Fruit fly (Drosophila melanogaster) whole organism, wandering third instar larva: ENCODE data around the gene THADA.
"Not testable (repeated sequence)": the region's sequence is repeated elsewhere in the genome, so short reads cannot be mapped to it uniquely, and the experiment has no call there.

ENCODE experiments used
- Abd-B ChIP-seq: fragments of >200 bp; optimal IDR thresholded peaks from 2 replicates; lab custom pipeline; 2017; ENCODE audit warnings: missing biosample characterization, missing genetic modification characterization
- CG32264 ChIP-seq: fragments of 200-800 bp; sonication (Bioruptor generic); optimal IDR thresholded peaks from 2 replicates; lab custom pipeline; 2016; ENCODE audit warnings: missing biosample characterization, missing genetic modification characterization
- CG9705 ChIP-seq: fragments of 200-800 bp; sonication (Bioruptor generic); optimal IDR thresholded peaks from 2 replicates; lab custom pipeline; 2018; ENCODE audit warnings: missing biosample characterization, mild to moderate bottlenecking, missing genetic modification characterization
- CrebA ChIP-seq: fragments of 200-800 bp; sonication (Bioruptor generic); optimal IDR thresholded peaks from 2 replicates; lab custom pipeline; 2016; ENCODE audit warnings: missing biosample characterization, mild to moderate bottlenecking, missing genetic modification characterization, borderline replicate concordance
- Dfd ChIP-seq: fragments of >200 bp; optimal IDR thresholded peaks from 2 replicates; lab custom pipeline; 2017; ENCODE audit warnings: missing biosample characterization, missing genetic modification characterization
- Dif ChIP-seq: fragments of 200-275, 200-300 bp; sonication (Bioruptor generic); optimal IDR thresholded peaks from 2 replicates; lab custom pipeline; 2018; ENCODE audit warnings: missing biosample characterization, missing genetic modification characterization; ENCODE audit not compliant: partially characterized antibody
- GATAd ChIP-seq: sonication (Bioruptor generic); optimal IDR thresholded peaks from 2 replicates; lab custom pipeline; 2016; ENCODE audit warnings: missing biosample characterization, missing genetic modification characterization
- HLH106 ChIP-seq: fragments of 200-800 bp; optimal IDR thresholded peaks from 3 replicates; lab custom pipeline; 2019; ENCODE audit warnings: missing biosample characterization, mild to moderate bottlenecking, missing genetic modification characterization, moderate library complexity
- Hnf4 ChIP-seq: fragments of 200-800 bp; sonication (Bioruptor generic); optimal IDR thresholded peaks from 2 replicates; lab custom pipeline; 2016; ENCODE audit warnings: missing biosample characterization, mild to moderate bottlenecking, missing genetic modification characterization
- Hr78 ChIP-seq: fragments of >200 bp; optimal IDR thresholded peaks from 2 replicates; lab custom pipeline; 2017; ENCODE audit warnings: missing biosample characterization, missing genetic modification characterization
- Hr83 ChIP-seq: fragments of 200-300 bp; sonication (Bioruptor generic); optimal IDR thresholded peaks from 2 replicates; lab custom pipeline; 2016; ENCODE audit warnings: missing biosample characterization, mild to moderate bottlenecking, missing genetic modification characterization, moderate library complexity; ENCODE audit not compliant: poor library complexity, severe bottlenecking
- Jra ChIP-seq: sonication (Bioruptor generic); optimal IDR thresholded peaks from 2 replicates; lab custom pipeline; 2016; ENCODE audit warnings: missing biosample characterization, missing genetic modification characterization
- Mio ChIP-seq: sonication (Bioruptor generic); optimal IDR thresholded peaks from 2 replicates; lab custom pipeline; 2016; ENCODE audit warnings: missing biosample characterization, missing genetic modification characterization
- Myc ChIP-seq: fragments of >200 bp; optimal IDR thresholded peaks from 2 replicates; lab custom pipeline; 2017
- N ChIP-seq: fragments of >200 bp; optimal IDR thresholded peaks from 2 replicates; lab custom pipeline; 2018; ENCODE audit warnings: missing biosample characterization, missing external identifiers, missing genetic modification characterization
- OdsH ChIP-seq: fragments of 200-800 bp; sonication (Bioruptor generic); optimal IDR thresholded peaks from 2 replicates; lab custom pipeline; 2016; ENCODE audit warnings: missing biosample characterization, mild to moderate bottlenecking, missing genetic modification characterization
- Rel ChIP-seq, 2 experiments: fragments of 200-800 bp; sonication (Bioruptor generic) in 1 of 2; optimal IDR thresholded peaks; 2 replicates in 1 of 2; 3 replicates in 1 of 2; lab custom pipeline; 2016 to 2019; ENCODE audit warnings: mild to moderate bottlenecking in 2 of 2, missing biosample characterization in 2 of 2, missing genetic modification characterization in 2 of 2, moderate library complexity in 1 of 2
- Sp1 ChIP-seq: fragments of 200-800 bp; sonication (Bioruptor generic); optimal IDR thresholded peaks from 3 replicates; lab custom pipeline; 2019; ENCODE audit warnings: missing biosample characterization, mild to moderate bottlenecking, missing genetic modification characterization, moderate library complexity
- br ChIP-seq: fragments of 200-800 bp; sonication (Bioruptor generic); optimal IDR thresholded peaks from 2 replicates; lab custom pipeline; 2016; ENCODE audit warnings: missing biosample characterization, missing genetic modification characterization
- brk ChIP-seq: fragments of 200-800 bp; sonication (Bioruptor generic); optimal IDR thresholded peaks from 2 replicates; lab custom pipeline; 2016; ENCODE audit warnings: missing biosample characterization, mild to moderate bottlenecking, missing genetic modification characterization
- dl ChIP-seq, 2 experiments: fragments of 175-275, 200-275 bp in 1 of 2; fragments of 200-275 bp in 1 of 2; sonication (Bioruptor generic); optimal IDR thresholded peaks; lab custom pipeline; 2018; ENCODE audit warnings: mild to moderate bottlenecking in 2 of 2, missing biosample characterization in 2 of 2, missing genetic modification characterization in 2 of 2, moderate library complexity in 2 of 2; ENCODE audit not compliant: partially characterized antibody in 2 of 2, insufficient read depth in 1 of 2
- dmrt93B ChIP-seq: fragments of 200-800 bp; sonication (Bioruptor generic); optimal IDR thresholded peaks from 2 replicates; lab custom pipeline; 2018; ENCODE audit warnings: missing biosample characterization, mild to moderate bottlenecking, missing genetic modification characterization
- dsf ChIP-seq: sonication (Bioruptor generic); optimal IDR thresholded peaks from 2 replicates; lab custom pipeline; 2016; ENCODE audit warnings: missing biosample characterization, missing genetic modification characterization, borderline replicate concordance
- ey ChIP-seq: fragments of 200-800 bp; sonication (Bioruptor generic); optimal IDR thresholded peaks from 2 replicates; lab custom pipeline; 2016; ENCODE audit warnings: missing biosample characterization, missing genetic modification characterization
- foxo ChIP-seq, 2 experiments: fragments of 200-800 bp; sonication (Bioruptor generic); optimal IDR thresholded peaks; 2 replicates in 1 of 2; 3 replicates in 1 of 2; lab custom pipeline; 2016 to 2017; ENCODE audit warnings: missing biosample characterization in 2 of 2, missing genetic modification characterization in 2 of 2
- fru ChIP-seq: fragments of 200-800 bp; sonication (Bioruptor generic); optimal IDR thresholded peaks from 3 replicates; lab custom pipeline; 2016; ENCODE audit warnings: missing biosample characterization, mild to moderate bottlenecking, missing genetic modification characterization
- h ChIP-seq: fragments of 200-800 bp; sonication (Bioruptor generic); optimal IDR thresholded peaks from 3 replicates; lab custom pipeline; 2016; ENCODE audit warnings: missing biosample characterization, mild to moderate bottlenecking, missing genetic modification characterization
- jim ChIP-seq: fragments of 175-275, 200-325 bp; sonication (Bioruptor generic); optimal IDR thresholded peaks from 2 replicates; lab custom pipeline; 2016; ENCODE audit warnings: missing biosample characterization, mild to moderate bottlenecking, missing genetic modification characterization
- lola ChIP-seq: fragments of >200 bp; optimal IDR thresholded peaks from 2 replicates; lab custom pipeline; 2017; ENCODE audit warnings: missing biosample characterization, missing genetic modification characterization
- pan ChIP-seq: fragments of >200 bp; optimal IDR thresholded peaks from 2 replicates; lab custom pipeline; 2017
- psq ChIP-seq: fragments of 200-800 bp; sonication (Bioruptor generic); optimal IDR thresholded peaks from 3 replicates; lab custom pipeline; 2017; ENCODE audit warnings: missing biosample characterization, mild to moderate bottlenecking, missing genetic modification characterization, moderate library complexity
- sage ChIP-seq: fragments of 200-800 bp; sonication (Bioruptor generic); optimal IDR thresholded peaks from 2 replicates; lab custom pipeline; 2016; ENCODE audit warnings: missing biosample characterization, mild to moderate bottlenecking, missing genetic modification characterization
- sv ChIP-seq: fragments of 200-800 bp; sonication (Bioruptor generic); optimal IDR thresholded peaks from 3 replicates; lab custom pipeline; 2016; ENCODE audit warnings: missing biosample characterization, missing genetic modification characterization
- tai ChIP-seq: sonication (Bioruptor generic); optimal IDR thresholded peaks from 2 replicates; lab custom pipeline; 2016; ENCODE audit warnings: missing biosample characterization, missing genetic modification characterization
- usp ChIP-seq: fragments of >200 bp; optimal IDR thresholded peaks from 2 replicates; lab custom pipeline; 2017; ENCODE audit warnings: missing biosample characterization, missing genetic modification characterization
- woc ChIP-seq: sonication (Bioruptor generic); optimal IDR thresholded peaks from 2 replicates; lab custom pipeline; 2016; ENCODE audit warnings: missing biosample characterization, mild to moderate bottlenecking, missing genetic modification characterization

The THADA gene

DNA sequence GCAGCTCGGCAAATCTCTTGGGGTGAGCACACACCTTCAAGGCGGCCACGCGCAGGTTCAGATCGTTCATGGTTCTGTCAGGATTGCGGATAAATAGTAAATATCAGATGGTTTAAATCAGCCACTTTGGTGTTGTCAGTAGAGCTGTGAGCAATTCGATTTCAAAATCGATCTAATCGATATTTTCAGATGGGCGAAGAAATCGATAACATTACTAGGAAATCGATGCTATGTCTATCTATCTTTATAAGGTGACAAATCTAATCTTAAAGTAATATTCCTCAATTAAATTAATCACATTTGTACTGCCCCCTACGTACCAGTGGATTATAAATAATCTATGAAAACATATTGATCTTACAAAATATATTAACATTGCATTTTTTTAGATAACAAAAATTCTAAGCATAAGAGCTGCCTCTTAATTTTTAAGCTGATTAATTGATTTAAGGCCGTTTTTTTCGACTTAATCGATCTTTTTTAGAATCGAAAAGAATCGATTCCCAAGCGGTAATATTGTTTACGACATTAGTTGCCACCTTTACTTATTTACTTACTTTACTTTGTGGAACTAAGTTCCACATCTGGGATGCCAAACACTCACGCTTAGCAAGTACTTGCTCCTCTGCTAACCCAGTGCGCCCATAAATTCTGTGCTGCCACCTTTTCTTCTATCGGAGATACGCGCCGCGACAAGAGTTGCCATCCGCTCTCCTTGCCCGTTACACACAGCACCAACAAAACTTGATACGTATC, at the start of gene THADA:
Gene THADA, minus strand, starts transcription at position 136 of the 756 bp plus-strand sequence.
- no peak for TF ChIP-seq sage (GFP tag; lab: Kevin White, UChicago)
- no peak for TF ChIP-seq Jra (GFP tag; lab: Kevin White, UChicago)
- peak; percentile 27 for TF ChIP-seq sv
- no peak for TF ChIP-seq Sp1 (GFP tag; lab: Kevin White, UChicago)
- TF ChIP-seq foxo (GFP tag; optimal IDR thresholded peaks at IDR 0.05; lab: Kevin White, UChicago) = peak in 1 of 2 experiments; percentile 11
- TF ChIP-seq h (GFP tag; lab: Kevin White, UChicago) = no peak
- TF ChIP-seq lola (GFP tag; lab: Kevin White, UChicago) = no peak
- no peak for TF ChIP-seq dmrt93B
- no peak for TF ChIP-seq HLH106 (tag; lab: Kevin White, UChicago)
- TF ChIP-seq ey (GFP tag; lab: Kevin White, UChicago) = no peak
- TF ChIP-seq Rel (GFP tag; optimal IDR thresholded peaks at IDR 0.05; lab: Kevin White, UChicago) = no peak
- TF ChIP-seq Rel (tag; optimal IDR thresholded peaks at IDR 0.05; lab: Kevin White, UChicago) = no peak
- peak; percentile 6 for TF ChIP-seq psq (GFP tag; lab: Kevin White, UChicago)
- TF ChIP-seq OdsH (GFP tag; lab: Kevin White, UChicago) = no peak
- no peak for TF ChIP-seq dsf (GFP tag; lab: Kevin White, UChicago)
- TF ChIP-seq dl (GFP tag; optimal IDR thresholded peaks at IDR 0.05; lab: Kevin White, UChicago; ENCODE audit: insufficient read depth in 1 of 2, partially characterized antibody in 2 of 2) = no peak
- TF ChIP-seq tai (GFP tag; lab: Kevin White, UChicago) = no peak
- TF ChIP-seq CG9705 (GFP tag; lab: Kevin White, UChicago) = no peak
- no peak for TF ChIP-seq CrebA
- TF ChIP-seq Dif = no peak
- peak; percentile 86 for TF ChIP-seq Hr83 (GFP tag; lab: Kevin White, UChicago)
- TF ChIP-seq brk (GFP tag; lab: Kevin White, UChicago) = no peak
- TF ChIP-seq Hnf4 (GFP tag; lab: Kevin White, UChicago) = no peak
- TF ChIP-seq fru (GFP tag; lab: Kevin White, UChicago) = peak; percentile 65
- TF ChIP-seq pan (lab: Kevin White, UChicago) = no peak
- TF ChIP-seq GATAd = no peak
- no peak for TF ChIP-seq Dfd (GFP tag; lab: Kevin White, UChicago)
- no peak for TF ChIP-seq woc (GFP tag; lab: Kevin White, UChicago)
- no peak for TF ChIP-seq N (GFP tag; lab: Kevin White, UChicago)
- TF ChIP-seq Hr78 (GFP tag; lab: Kevin White, UChicago) = no peak
- TF ChIP-seq Mio (GFP tag; lab: Kevin White, UChicago) = no peak
- no peak for TF ChIP-seq br (GFP tag; lab: Kevin White, UChicago)
- TF ChIP-seq usp (GFP tag; lab: Kevin White, UChicago) = no peak
- no peak for TF ChIP-seq CG32264 (GFP tag; lab: Kevin White, UChicago)
- TF ChIP-seq jim (GFP tag; lab: Kevin White, UChicago) = no peak
- no peak for TF ChIP-seq Abd-B (GFP tag; lab: Kevin White, UChicago)
- TF ChIP-seq Myc (lab: Kevin White, UChicago) = peak; percentile 62

DNA sequence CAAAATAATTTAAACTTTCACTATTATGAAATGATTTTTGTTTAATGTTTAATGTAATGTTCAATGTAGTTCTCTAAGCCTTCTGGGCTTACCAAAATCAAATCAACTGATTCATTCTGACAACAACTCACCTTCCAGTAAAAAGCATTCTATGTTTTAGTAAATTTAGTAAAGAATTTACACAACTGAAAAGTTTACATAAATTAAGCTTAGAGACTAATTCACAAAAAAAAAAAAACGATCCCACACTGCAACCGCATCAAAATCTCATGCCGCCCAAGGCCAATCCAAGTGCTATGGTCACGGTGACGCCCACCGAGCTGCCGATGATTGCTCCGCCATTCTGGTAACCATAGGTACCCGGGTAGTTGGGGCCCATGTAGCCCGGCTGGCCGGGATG, 44.7 kb upstream of the THADA start, which contains the start of gene CG45486:
Gene CG45486, minus strand, starts transcription at position 101 of the 400 bp plus-strand sequence.
- TF ChIP-seq Sp1 (GFP tag; lab: Kevin White, UChicago); Hr83 (GFP tag; lab: Kevin White, UChicago); HLH106 (tag; lab: Kevin White, UChicago): not testable (repeated sequence)
- TF ChIP-seq, all 38 proteins: peak for 0; not testable (repeated sequence) for 38

DNA sequence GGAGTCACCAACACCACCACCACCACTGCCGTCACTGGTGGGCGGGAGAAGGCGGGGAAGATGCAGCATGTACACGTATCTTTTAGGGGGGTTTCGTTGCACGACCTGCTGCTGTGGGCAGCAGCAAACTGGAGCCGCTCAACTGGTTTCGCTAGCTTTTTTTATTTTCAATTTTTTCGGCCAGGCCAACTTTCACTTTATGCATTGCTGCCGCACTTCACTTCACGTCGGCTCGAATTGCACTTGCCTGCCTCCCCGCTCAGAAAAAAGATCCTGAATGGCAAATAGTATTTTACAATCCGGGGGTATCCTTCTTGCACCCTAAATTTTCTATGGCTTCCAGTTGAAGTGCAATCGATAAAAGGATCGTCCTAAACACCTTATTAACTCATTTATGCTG, 34.7 kb upstream of the THADA start:
- TF ChIP-seq HLH106 (tag; lab: Kevin White, UChicago) = no peak
- no peak for TF ChIP-seq ey (GFP tag; lab: Kevin White, UChicago)
- TF ChIP-seq GATAd = no peak
